Worm (Caenorhabditis elegans) whole organism, L1 larva: ENCODE measurements around the gene trm-1.

Experiments used
- alr-1 ChIP-seq: fragments of 200-800 bp; sonication (Bioruptor generic); optimal IDR thresholded peaks from 2 replicates; lab custom pipeline; 2018; ENCODE audit warnings: borderline replicate concordance, mild to moderate bottlenecking, missing genetic modification characterization, missing compliant biosample characterization
- blmp-1 ChIP-seq: fragments of 150-350 bp; optimal IDR thresholded peaks from 2 replicates; lab custom pipeline; 2014; ENCODE audit warnings: missing biosample characterization, missing genetic modification characterization
- ceh-90 ChIP-seq: sonication (generic microtip); optimal IDR thresholded peaks from 2 replicates; lab custom pipeline; 2016; ENCODE audit warnings: missing genetic modification characterization, missing compliant biosample characterization
- elt-2 ChIP-seq: sonication (generic microtip); optimal IDR thresholded peaks from 2 replicates; lab custom pipeline; 2016; ENCODE audit warnings: missing genetic modification characterization, mild to moderate bottlenecking, inconsistent platforms, missing compliant biosample characterization, missing genetic modification reagents
- elt-3 ChIP-seq, 6 experiments: fragments of 150-350 bp in 1 of 6; sonication (generic microtip); optimal IDR thresholded peaks; 2 replicates each; lab custom pipeline; 2017 to 2018; ENCODE audit warnings: missing biosample characterization in 6 of 6, missing genetic modification characterization in 6 of 6, inconsistent platforms in 1 of 6
- fos-1 ChIP-seq: fragments of 150-350 bp; optimal IDR thresholded peaks from 2 replicates; lab custom pipeline; 2014; ENCODE audit warnings: missing biosample characterization, missing genetic modification characterization
- lin-14 ChIP-seq: fragments of 200-800 bp; sonication (Bioruptor generic); optimal IDR thresholded peaks from 2 replicates; lab custom pipeline; 2018; ENCODE audit warnings: mild to moderate bottlenecking, missing genetic modification characterization, moderate library complexity, missing compliant biosample characterization
- lin-35 ChIP-seq, 2 experiments: fragments of 150-350 bp; optimal IDR thresholded peaks; 2 replicates each; lab custom pipeline; 2014; ENCODE audit warnings: missing biosample characterization in 2 of 2, missing genetic modification characterization in 2 of 2, missing genetic modification reagents in 2 of 2
- lsy-2 ChIP-seq, 2 experiments: fragments of 150-350 bp; optimal IDR thresholded peaks; 2 replicates each; lab custom pipeline; 2014; ENCODE audit warnings: missing biosample characterization in 2 of 2, missing genetic modification characterization in 2 of 2
- nhr-20 ChIP-seq: sonication (generic microtip); optimal IDR thresholded peaks from 2 replicates; lab custom pipeline; 2016; ENCODE audit warnings: mild to moderate bottlenecking, missing genetic modification characterization, missing compliant biosample characterization
- nhr-71 ChIP-seq: sonication (generic microtip); optimal IDR thresholded peaks from 2 replicates; lab custom pipeline; 2016; ENCODE audit warnings: mild to moderate bottlenecking, missing genetic modification characterization, moderate library complexity, missing compliant biosample characterization
- nhr-76 ChIP-seq: sonication (generic microtip); optimal IDR thresholded peaks from 2 replicates; lab custom pipeline; 2017; ENCODE audit warnings: missing biosample characterization, missing genetic modification characterization
- nhr-85 ChIP-seq: sonication (generic microtip); peaks from one replicate; lab custom pipeline; 2016; ENCODE audit warnings: missing genetic modification characterization, inconsistent platforms, missing compliant biosample characterization
- tlp-1 ChIP-seq: fragments of 150-350 bp; optimal IDR thresholded peaks from 2 replicates; lab custom pipeline; 2014; ENCODE audit warnings: missing biosample characterization, missing genetic modification characterization
- unc-62 ChIP-seq: fragments of 150-350 bp; optimal IDR thresholded peaks from 2 replicates; lab custom pipeline; 2014; ENCODE audit warnings: missing biosample characterization, missing genetic modification reagents, missing genetic modification characterization
- ztf-11 ChIP-seq, 2 experiments: sonication (generic microtip); optimal IDR thresholded peaks; 2 replicates each; lab custom pipeline; 2016 to 2017; ENCODE audit warnings: missing genetic modification characterization in 2 of 2, missing biosample characterization in 1 of 2, missing compliant biosample characterization in 1 of 2

Gene trm-1

DNA sequence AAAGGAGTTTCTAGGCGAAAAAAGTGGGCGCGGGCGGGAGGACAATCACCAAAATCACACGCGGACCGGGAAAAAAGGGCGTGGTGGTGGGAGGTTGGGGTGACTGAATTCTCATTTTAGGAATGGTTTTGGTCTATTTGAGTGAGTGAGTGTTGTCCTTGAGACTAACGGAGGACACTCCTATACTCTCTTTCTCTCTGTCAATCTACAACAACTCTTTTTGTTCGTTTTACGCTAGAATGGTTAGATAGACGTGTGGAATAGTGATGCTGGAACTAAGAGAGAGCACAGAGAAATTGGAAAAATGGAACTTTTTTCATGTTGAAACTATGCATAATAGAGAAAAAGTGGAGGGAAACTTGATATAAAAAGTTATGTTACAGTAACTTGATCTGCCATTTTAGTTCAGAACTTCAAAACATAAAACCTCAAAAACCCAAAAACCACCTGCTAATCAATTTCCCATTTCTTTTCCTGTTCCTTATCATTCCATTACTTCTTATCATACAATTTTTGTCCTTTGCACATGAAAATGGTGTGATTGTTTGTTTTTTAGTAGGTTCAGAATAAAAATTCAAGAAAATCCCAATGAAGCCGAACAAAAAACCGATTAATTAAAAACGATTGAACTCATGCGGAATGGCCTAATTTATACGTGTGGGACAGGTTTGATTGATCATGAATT, 50.5 kb downstream of the trm-1 start:
- peak; percentile 18 for TF ChIP-seq tlp-1 (tag; lab: Kevin White, UChicago)
- no peak for TF ChIP-seq nhr-71
- TF ChIP-seq lin-35 (GFP tag; optimal IDR thresholded peaks at IDR 0.05; lab: Kevin White, UChicago) = peak in 1 of 2 experiments; percentile 5
- peak in 3 of 6 experiments; percentile 12 to 48 (median 26) for TF ChIP-seq elt-3 (tag; optimal IDR thresholded peaks at IDR 0.05; lab: Kevin White, UChicago)
- peak; percentile 54 for TF ChIP-seq lin-14 (GFP tag; lab: Kevin White, UChicago)
- TF ChIP-seq ceh-90 = no peak
- TF ChIP-seq fos-1 (tag; lab: Kevin White, UChicago) = no peak
- TF ChIP-seq nhr-76 (tag; lab: Kevin White, UChicago) = no peak
- TF ChIP-seq nhr-20 = no peak
- peak; percentile 53 for TF ChIP-seq elt-2
- no peak for TF ChIP-seq alr-1 (tag; lab: Kevin White, UChicago)
- peak in 1 of 2 experiments; percentile 30 for TF ChIP-seq lsy-2 (tag; optimal IDR thresholded peaks at IDR 0.05; lab: Kevin White, UChicago)
- no peak for TF ChIP-seq unc-62
- TF ChIP-seq nhr-85 (tag; lab: Kevin White, UChicago) = peak; percentile 75
- peak; percentile 15 for TF ChIP-seq blmp-1 (tag; lab: Kevin White, UChicago)
- TF ChIP-seq ztf-11 (tag; optimal IDR thresholded peaks at IDR 0.05; lab: Kevin White, UChicago) = no peak
